Worm (Caenorhabditis elegans): Measurements from ENCODE around the gene col-83.

ce11 chrII:11015734-11016133 is 30.0 kb downstream of the col-83 start:
- TF ChIP-seq nhr-28 (tag; optimal IDR thresholded peaks at IDR 0.05) (no peak), pha-4 (tag; optimal IDR thresholded peaks at IDR 0.05) (no peak), snpc-4 (tag; optimal IDR thresholded peaks at IDR 0.05) (no peak), unc-62 (GFP tag; optimal IDR thresholded peaks at IDR 0.05) (no peak), mep-1 (tag; optimal IDR thresholded peaks at IDR 0.05) (no peak), mab-5 (tag; optimal IDR thresholded peaks at IDR 0.05) (no peak), ham-2 (GFP tag; optimal IDR thresholded peaks at IDR 0.05) (no peak), unc-120 (tag; optimal IDR thresholded peaks at IDR 0.05; ENCODE audit: poor library complexity, severe bottlenecking) (no peak), elt-3 (tag; optimal IDR thresholded peaks at IDR 0.05) (no peak), lin-13 (tag; optimal IDR thresholded peaks at IDR 0.05) (no peak), drap-1 (GFP tag; optimal IDR thresholded peaks at IDR 0.05) (no peak)

All from whole organism, mixed stage, embryonic.